Worm (Caenorhabditis elegans): ENCODE results near the gene ctsa-3.2.

- TF ChIP-seq fkh-10 (GFP tag; optimal IDR thresholded peaks at IDR 0.05) (no peak), zip-2 (tag; optimal IDR thresholded peaks at IDR 0.05) (no peak), ama-1 (optimal IDR thresholded peaks at IDR 0.05) (no peak), ceh-44 (GFP tag; IDR thresholded peaks at IDR 0.05) (no peak), lsy-2 (tag; optimal IDR thresholded peaks at IDR 0.05) (no peak)
These were observed 29.5 kb downstream of the ctsa-3.2 start for ce11 chrII:9904459-9904858.
